Fruit fly (Drosophila melanogaster): ENCODE data around the gene CG8086.

Gene CG8086

dm6 chr2L:8289352-8290091 lies 32.2 kb upstream of the CG8086 start:
- TF ChIP-seq CG17801 (GFP tag; optimal IDR thresholded peaks at IDR 0.05; ENCODE audit: partially characterized antibody): no peak

DNA sequence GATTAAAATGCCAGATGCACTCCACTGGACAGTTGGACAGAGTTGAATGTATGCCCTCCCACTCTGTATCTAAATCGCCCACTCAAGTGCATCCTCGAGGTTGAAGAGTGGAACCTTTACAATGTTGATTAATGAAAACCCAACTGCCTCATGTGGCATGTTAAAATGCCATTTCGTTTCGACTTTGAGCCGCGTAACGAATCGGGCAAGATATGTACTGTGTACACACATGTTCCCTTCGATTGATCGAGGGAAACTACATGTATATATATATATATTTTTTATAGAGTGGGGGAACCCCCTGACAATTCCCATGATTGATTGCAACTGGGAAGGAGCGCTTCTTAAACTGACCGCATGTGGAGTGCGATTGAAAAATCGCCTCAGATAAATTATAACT lies 30.8 kb upstream of the CG8086 start:
- TF ChIP-seq CG17801 (GFP tag; optimal IDR thresholded peaks at IDR 0.05; ENCODE audit: partially characterized antibody): no peak

DNA sequence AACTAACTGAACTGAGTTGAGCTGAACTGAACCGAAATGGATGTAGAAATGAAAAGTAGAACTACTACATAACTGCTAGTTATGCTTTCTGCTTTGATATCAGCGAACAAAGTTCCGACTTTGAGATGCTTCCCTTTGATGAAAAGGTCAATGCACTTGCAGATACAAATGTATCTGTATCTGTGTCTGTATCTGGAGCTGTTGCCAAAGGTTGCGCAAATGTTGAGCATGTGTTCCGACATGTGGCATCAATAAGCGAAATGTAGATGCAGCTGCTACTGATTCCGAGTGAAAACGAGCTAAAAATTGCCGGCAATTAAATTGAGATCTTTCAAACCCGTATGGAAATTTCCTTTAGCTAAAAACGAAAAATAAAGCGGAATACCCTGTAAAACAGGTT lies 29.3 kb upstream of the CG8086 start:
- no peak for TF ChIP-seq CG17801 (GFP tag; optimal IDR thresholded peaks at IDR 0.05; ENCODE audit: partially characterized antibody)

DNA sequence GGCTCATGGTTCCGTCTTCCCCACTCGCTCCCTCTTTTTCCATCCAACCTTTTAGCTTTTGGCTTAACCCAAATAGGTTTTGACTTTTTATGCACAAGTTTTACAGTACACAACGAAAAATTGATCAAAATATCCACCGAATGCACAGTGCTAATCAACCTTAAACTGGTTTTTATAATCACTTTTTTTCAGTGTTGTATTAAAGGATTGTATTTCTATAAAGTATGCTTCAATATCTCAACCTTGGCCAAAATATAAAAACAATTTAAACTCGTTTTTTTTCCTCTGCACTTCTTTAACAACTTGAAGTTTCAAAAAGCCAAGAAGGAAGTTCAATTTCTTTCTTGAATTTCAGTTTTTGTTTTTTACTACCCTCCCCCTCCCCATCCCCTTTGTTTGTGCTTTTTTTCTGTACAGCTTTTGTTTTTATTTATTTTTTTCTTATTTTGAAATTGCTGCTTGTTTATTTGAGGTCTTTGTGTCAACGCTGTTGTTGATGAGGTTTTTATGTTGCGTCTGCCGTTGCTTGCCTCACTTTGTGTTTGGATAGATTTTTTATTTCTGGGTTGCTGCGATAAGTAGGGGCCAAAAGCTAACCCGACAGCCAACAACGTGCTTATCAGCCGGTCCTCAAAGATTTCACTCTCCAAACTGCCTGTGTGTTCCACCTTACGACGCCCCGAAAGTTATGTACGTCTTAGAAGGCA lies 27.8 kb upstream of the CG8086 start:
- TF ChIP-seq CG17801 (GFP tag; optimal IDR thresholded peaks at IDR 0.05; ENCODE audit: partially characterized antibody): no peak

dm6 chr2L:8281872-8282271 lies 24.6 kb upstream of the CG8086 start:
- TF ChIP-seq CG17801 (GFP tag; optimal IDR thresholded peaks at IDR 0.05; ENCODE audit: partially characterized antibody): no peak

dm6 chr2L:8280225-8280624 lies 22.9 kb upstream of the CG8086 start:
- TF ChIP-seq CG17801 (GFP tag; optimal IDR thresholded peaks at IDR 0.05; ENCODE audit: partially characterized antibody): no peak

- TF ChIP-seq CG17801 (GFP tag; optimal IDR thresholded peaks at IDR 0.05; ENCODE audit: partially characterized antibody): no peak
These were observed 22.2 kb upstream of the CG8086 start for dm6 chr2L:8279400-8280065.

DNA sequence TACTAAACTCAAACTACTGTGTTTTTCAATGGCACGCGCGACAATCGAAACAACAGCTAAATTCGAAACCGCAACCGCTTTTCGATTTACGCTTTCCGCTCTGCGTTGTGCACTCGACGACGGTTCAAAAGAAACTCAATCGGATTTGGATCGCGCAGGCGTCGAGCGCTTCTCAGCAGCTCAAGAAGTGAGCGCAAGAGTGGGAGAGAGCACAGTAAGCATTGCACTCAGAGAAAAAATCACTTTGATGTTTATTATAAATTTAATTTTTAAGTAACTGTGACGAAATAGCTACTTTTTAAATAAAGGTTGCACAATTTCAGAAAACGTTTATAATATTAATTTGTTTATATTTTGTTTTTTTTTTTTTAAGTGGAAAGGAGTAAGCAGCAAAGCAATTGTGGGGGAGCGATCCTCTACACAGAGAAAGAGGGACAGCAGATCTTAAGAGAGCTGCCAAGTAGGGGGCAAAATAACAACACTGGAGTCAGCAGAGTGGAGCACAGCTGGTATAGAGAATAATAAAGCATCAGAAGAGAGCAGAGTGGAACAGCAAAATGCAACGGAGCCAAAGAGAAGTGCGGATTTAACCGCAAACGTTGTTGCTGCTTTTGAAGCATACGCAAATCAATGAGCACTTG lies 20.4 kb upstream of the CG8086 start:
- TF ChIP-seq CG17801 (GFP tag; optimal IDR thresholded peaks at IDR 0.05; ENCODE audit: partially characterized antibody): peak; percentile 95

DNA sequence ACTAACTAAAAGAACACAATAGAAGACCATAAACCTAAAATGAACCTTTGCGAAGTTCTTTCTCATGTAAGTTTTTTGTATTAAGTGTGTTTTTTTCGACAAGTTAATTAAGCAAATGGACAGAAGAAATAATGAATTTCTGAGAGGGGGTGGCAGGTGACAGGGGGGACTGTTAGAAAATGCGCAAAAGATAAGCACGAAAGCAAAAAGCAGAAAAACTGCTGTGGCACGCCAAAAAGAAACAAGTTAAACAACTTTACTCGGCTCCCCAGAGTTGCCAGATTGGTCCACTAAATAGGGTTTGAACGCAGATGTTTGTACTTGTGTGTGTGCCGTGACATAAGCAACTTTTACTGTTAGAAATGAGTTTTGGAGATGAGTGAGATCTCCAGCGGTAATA lies 19.6 kb upstream of the CG8086 start:
- no peak for TF ChIP-seq CG17801 (GFP tag; optimal IDR thresholded peaks at IDR 0.05; ENCODE audit: partially characterized antibody)

dm6 chr2L:8276287-8276686 lies 19.0 kb upstream of the CG8086 start:
- no peak for TF ChIP-seq CG17801 (GFP tag; optimal IDR thresholded peaks at IDR 0.05; ENCODE audit: partially characterized antibody)

dm6 chr2L:8274958-8275584 lies 17.8 kb upstream of the CG8086 start:
- TF ChIP-seq CG17801 (GFP tag; optimal IDR thresholded peaks at IDR 0.05; ENCODE audit: partially characterized antibody): peak; percentile 25

- TF ChIP-seq CG17801 (GFP tag; optimal IDR thresholded peaks at IDR 0.05; ENCODE audit: partially characterized antibody): no peak
These were observed 16.8 kb upstream of the CG8086 start for dm6 chr2L:8274127-8274526.

DNA sequence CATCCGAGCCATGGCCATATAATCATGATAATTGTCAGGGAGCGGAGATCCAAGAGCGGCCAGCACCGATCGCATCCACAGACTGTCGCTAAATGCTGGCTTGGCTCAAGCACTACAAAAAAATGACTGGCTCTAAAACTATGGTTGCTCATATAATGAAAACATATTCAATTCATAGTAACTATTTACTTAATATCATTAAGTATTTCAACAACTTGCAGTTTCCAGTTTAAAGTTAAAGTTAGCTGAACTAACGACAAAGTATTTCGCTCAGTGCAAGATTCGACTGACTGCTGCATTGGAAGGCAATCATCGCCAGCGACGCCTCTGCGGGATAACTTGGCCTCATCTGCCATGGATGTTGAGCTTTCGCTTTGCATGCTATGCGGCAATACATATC lies 13.6 kb upstream of the CG8086 start:
- TF ChIP-seq CG17801 (GFP tag; optimal IDR thresholded peaks at IDR 0.05; ENCODE audit: partially characterized antibody): no peak

DNA sequence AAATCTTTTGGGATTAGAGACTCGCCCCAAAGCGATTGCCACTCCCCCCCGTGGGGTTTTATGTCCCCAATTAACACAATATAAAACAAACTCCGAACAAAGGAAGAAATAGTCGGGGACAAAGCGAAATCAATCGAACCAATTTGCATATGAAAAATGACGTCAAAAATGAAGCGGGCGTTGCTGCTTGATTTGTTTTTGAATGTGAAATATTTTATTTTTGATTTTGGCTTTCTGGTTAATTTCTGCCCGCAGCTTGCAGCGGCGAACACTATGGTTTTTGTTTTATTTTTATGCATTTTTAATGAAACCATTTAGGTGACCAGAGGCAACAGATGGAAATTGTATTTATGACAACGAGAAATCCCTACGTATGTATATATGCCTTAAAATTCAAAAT lies 11.4 kb upstream of the CG8086 start:
- no peak for TF ChIP-seq CG17801 (GFP tag; optimal IDR thresholded peaks at IDR 0.05; ENCODE audit: partially characterized antibody)

Measured in ovary, adult (tissue).